Fruit fly (Drosophila melanogaster): ENCODE data around the gene CG15394.

DNA sequence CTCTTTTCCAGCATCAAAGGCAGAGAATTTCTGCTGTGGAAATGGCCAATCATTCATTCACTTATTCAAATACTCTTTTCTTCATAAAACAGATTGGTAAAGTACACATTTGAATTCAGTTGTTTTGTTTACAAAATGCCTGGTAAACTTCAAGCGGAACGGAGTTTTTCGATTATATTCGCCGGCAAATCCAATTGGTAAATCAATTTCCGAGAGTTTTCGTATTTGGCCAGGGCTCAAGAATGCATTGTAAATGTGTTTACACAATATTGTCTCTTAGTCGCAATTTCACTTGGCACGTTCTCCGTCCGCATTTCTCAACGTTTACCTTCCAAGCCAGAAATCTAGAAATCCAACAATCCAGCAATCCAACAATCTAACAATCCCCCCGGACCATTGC is 28.2 kb downstream of the CG15394 start, which contains the start of gene CG43403:
- TF ChIP-seq CG8478 (optimal IDR thresholded peaks at IDR 0.05) (no peak), CTCF (optimal IDR thresholded peaks at IDR 0.05) (no peak)
